Worm (Caenorhabditis elegans): ENCODE measurements around the gene str-87.

- TF ChIP-seq ceh-82 (tag; optimal IDR thresholded peaks at IDR 0.05) (no peak), sma-3 (GFP tag; optimal IDR thresholded peaks at IDR 0.05) (no peak), unc-62 (GFP tag; optimal IDR thresholded peaks at IDR 0.05) (no peak), R02D3.7 (tag; optimal IDR thresholded peaks at IDR 0.05) (no peak), nhr-77 (tag; optimal IDR thresholded peaks at IDR 0.05) (no peak), lin-39 (tag; optimal IDR thresholded peaks at IDR 0.05) (no peak), mdl-1 (tag; optimal IDR thresholded peaks at IDR 0.05) (no peak), ztf-4 (tag; optimal IDR thresholded peaks at IDR 0.05) (no peak), nhr-12 (tag; optimal IDR thresholded peaks at IDR 0.05) (no peak), sma-9 (GFP tag; optimal IDR thresholded peaks at IDR 0.05) (no peak), sma-9 (tag; optimal IDR thresholded peaks at IDR 0.05) (no peak), snpc-4 (tag; optimal IDR thresholded peaks at IDR 0.05) (no peak), nhr-11 (tag; optimal IDR thresholded peaks at IDR 0.05) (no peak), F13H6.1 (tag; optimal IDR thresholded peaks at IDR 0.05) (no peak), zag-1 (tag; optimal IDR thresholded peaks at IDR 0.05) (no peak)
These were observed 41.9 kb downstream of the str-87 start for ce11 chrV:8946142-8946541.
